Worm (Caenorhabditis elegans) whole organism, L4 larva: Measurements from ENCODE around the gene let-99.

Experiments
- F10B5.3 ChIP-seq: sonication (generic microtip); optimal IDR thresholded peaks from 2 replicates; lab custom pipeline; 2016; ENCODE audit warnings: mild to moderate bottlenecking, missing genetic modification characterization, missing compliant biosample characterization
- F26F4.8 ChIP-seq: fragments of 200-800 bp; sonication (Bioruptor generic); conservative IDR thresholded peaks from 2 replicates; pipeline ENCODE4 v1.3.6; 2022; ENCODE audit warnings: missing genetic modification characterization, missing compliant biosample characterization
- F37D6.2 ChIP-seq: sonication (generic microtip); optimal IDR thresholded peaks from 2 replicates; lab custom pipeline; 2016; ENCODE audit warnings: mild to moderate bottlenecking, missing genetic modification characterization, missing compliant biosample characterization
- Y5F2A.4 ChIP-seq: fragments of 200-800 bp; sonication (Bioruptor generic); optimal IDR thresholded peaks from 2 replicates; lab custom pipeline; 2018; ENCODE audit warnings: mild to moderate bottlenecking, missing genetic modification characterization, missing compliant biosample characterization
- ZK337.2 ChIP-seq: fragments of 200-800 bp; sonication (Bioruptor generic); IDR thresholded peaks from 2 replicates; pipeline ENCODE4 v1.3.6; 2022; ENCODE audit warnings: missing genetic modification reagents, missing genetic modification characterization, missing compliant biosample characterization
- aha-1 ChIP-seq: fragments of 150-350 bp; peaks from one replicate; lab custom pipeline; 2014; ENCODE audit warnings: missing biosample characterization, missing genetic modification characterization
- aly-2 ChIP-seq: sonication (generic microtip); optimal IDR thresholded peaks from 2 replicates; lab custom pipeline; 2018; ENCODE audit warnings: missing biosample characterization, missing genetic modification characterization
- ces-1 ChIP-seq: fragments of 150-350 bp; sonication (generic microtip); optimal IDR thresholded peaks from 4 replicates; lab custom pipeline; 2014; ENCODE audit warnings: missing biosample characterization, missing genetic modification reagents, missing genetic modification characterization
- cey-2 ChIP-seq: sonication (generic microtip); optimal IDR thresholded peaks from 3 replicates; lab custom pipeline; 2017; ENCODE audit warnings: missing genetic modification characterization, mild to moderate bottlenecking, missing compliant biosample characterization, antibody characterized with exemption, borderline replicate concordance; ENCODE audit not compliant: insufficient read depth
- dmd-6 ChIP-seq: fragments of 200-800 bp; sonication (Bioruptor generic); IDR thresholded peaks from 2 replicates; pipeline ENCODE4 v1.3.6; 2022; ENCODE audit warnings: missing genetic modification reagents, missing genetic modification characterization, missing compliant biosample characterization
- egl-27 ChIP-seq: sonication (generic microtip); optimal IDR thresholded peaks from 3 replicates; lab custom pipeline; 2017; ENCODE audit warnings: missing biosample characterization, missing genetic modification reagents, missing genetic modification characterization
- fos-1 ChIP-seq: fragments of 150-350 bp; optimal IDR thresholded peaks from 2 replicates; lab custom pipeline; 2014; ENCODE audit warnings: missing biosample characterization, missing genetic modification characterization
- hif-1 ChIP-seq, 2 experiments: sonication (generic microtip); optimal IDR thresholded peaks; 2 replicates each; lab custom pipeline; 2016 to 2017; ENCODE audit warnings: missing compliant biosample characterization in 2 of 2, missing genetic modification characterization in 2 of 2, missing genetic modification reagents in 2 of 2, missing genotype in 2 of 2, mild to moderate bottlenecking in 1 of 2
- hmg-1.1 ChIP-seq: fragments of 200-800 bp; sonication (Bioruptor generic); IDR thresholded peaks from 2 replicates; pipeline ENCODE4 v1.3.6; 2022; ENCODE audit warnings: missing genetic modification reagents, missing genetic modification characterization, missing compliant biosample characterization
- lim-7 ChIP-seq: fragments of 200-800 bp; sonication (Bioruptor generic); IDR thresholded peaks from 2 replicates; pipeline ENCODE4 v1.3.6; 2022; ENCODE audit warnings: missing genetic modification characterization, missing compliant biosample characterization
- lin-39 ChIP-seq: fragments of 150-350 bp; optimal IDR thresholded peaks from 2 replicates; lab custom pipeline; 2014; ENCODE audit warnings: missing biosample characterization, missing genetic modification reagents, missing genetic modification characterization
- lir-3 ChIP-seq: sonication (generic microtip); optimal IDR thresholded peaks from 2 replicates; lab custom pipeline; 2016; ENCODE audit warnings: mild to moderate bottlenecking, missing genetic modification characterization, missing compliant biosample characterization
- nhr-237 ChIP-seq: sonication (generic microtip); optimal IDR thresholded peaks from 2 replicates; lab custom pipeline; 2017; ENCODE audit warnings: missing biosample characterization, missing genetic modification characterization
- nhr-28 ChIP-seq: fragments of 150-350 bp; optimal IDR thresholded peaks from 2 replicates; lab custom pipeline; 2014; ENCODE audit warnings: missing biosample characterization, missing genetic modification characterization
- nhr-42 ChIP-seq: fragments of 200-800 bp; sonication (Bioruptor generic); IDR thresholded peaks from 2 replicates; pipeline ENCODE4 v1.3.6; 2022; ENCODE audit warnings: missing genetic modification characterization, missing compliant biosample characterization
- nhr-77 ChIP-seq: fragments of 150-350 bp; optimal IDR thresholded peaks from 2 replicates; lab custom pipeline; 2014; ENCODE audit warnings: missing biosample characterization, missing genetic modification characterization
- pqm-1 ChIP-seq: sonication (generic microtip); optimal IDR thresholded peaks from 2 replicates; lab custom pipeline; 2017; ENCODE audit warnings: missing biosample characterization, missing genetic modification characterization
- rbr-2 ChIP-seq: sonication (generic microtip); optimal IDR thresholded peaks from 2 replicates; lab custom pipeline; 2016; ENCODE audit warnings: missing genotype, missing genetic modification characterization, missing compliant biosample characterization
- sdz-12 ChIP-seq: fragments of 200-800 bp; sonication (Bioruptor generic); optimal IDR thresholded peaks from 2 replicates; lab custom pipeline; 2018; ENCODE audit warnings: mild to moderate bottlenecking, missing genetic modification characterization, missing compliant biosample characterization
- set-16 ChIP-seq: fragments of 200-800 bp; sonication (Bioruptor generic); IDR thresholded peaks from 2 replicates; pipeline ENCODE4 v1.3.6; 2022; ENCODE audit warnings: missing genetic modification reagents, missing genetic modification characterization, missing compliant biosample characterization
- snpc-1.2 ChIP-seq: fragments of 200-800 bp; sonication (Bioruptor generic); IDR thresholded peaks from 2 replicates; pipeline ENCODE4 v1.3.6; 2022; ENCODE audit warnings: missing genetic modification reagents, missing genetic modification characterization, missing compliant biosample characterization
- spr-1 ChIP-seq: sonication (generic microtip); optimal IDR thresholded peaks from 2 replicates; lab custom pipeline; 2016; ENCODE audit warnings: mild to moderate bottlenecking, missing genetic modification characterization, missing compliant biosample characterization
- tag-97 ChIP-seq: fragments of 200-800 bp; sonication (Bioruptor generic); IDR thresholded peaks from 2 replicates; pipeline ENCODE4 v1.3.6; 2022; ENCODE audit warnings: missing genetic modification characterization, missing compliant biosample characterization
- tra-1 ChIP-seq: fragments of 200-800 bp; sonication (Bioruptor generic); IDR thresholded peaks from 2 replicates; pipeline ENCODE4 v1.3.6; 2022; ENCODE audit warnings: missing genetic modification reagents, missing genetic modification characterization, missing compliant biosample characterization
- unc-39 ChIP-seq: sonication (generic microtip); optimal IDR thresholded peaks from 2 replicates; lab custom pipeline; 2017; ENCODE audit warnings: missing biosample characterization, missing genetic modification characterization
- unc-62 ChIP-seq, 3 experiments: fragments of 150-350 bp in 1 of 3; sonication (generic microtip); optimal IDR thresholded peaks in 2 of 3; peaks in 1 of 3; 1 replicate in 1 of 3; 2 replicates in 2 of 3; lab custom pipeline; 2014 to 2017; ENCODE audit warnings: missing biosample characterization in 3 of 3, missing genetic modification characterization in 3 of 3, missing genetic modification reagents in 3 of 3, missing genotype in 1 of 3
- zip-11 ChIP-seq: fragments of 200-800 bp; sonication (Bioruptor generic); IDR thresholded peaks from 2 replicates; pipeline ENCODE4 v1.3.6; 2022; ENCODE audit warnings: missing genetic modification characterization, missing compliant biosample characterization
- ztf-11 ChIP-seq: fragments of 150-350 bp; optimal IDR thresholded peaks from 2 replicates; lab custom pipeline; 2014; ENCODE audit warnings: missing biosample characterization, missing genetic modification characterization
- ztf-7 ChIP-seq: fragments of 150-350 bp; optimal IDR thresholded peaks from 2 replicates; lab custom pipeline; 2014; ENCODE audit warnings: missing biosample characterization, missing genetic modification characterization

let-99 gene

ce11 chrIV:12527217-12527616, 40.4 kb upstream of the let-99 start, which contains the start of gene F53B2.8 (continued):
- TF ChIP-seq ztf-7 (tag; lab: Kevin White, UChicago) (peak; percentile 53), nhr-237 (no peak), ztf-11 (tag; lab: Kevin White, UChicago) (no peak), F10B5.3 (tag; lab: Kevin White, UChicago) (no peak), lin-39 (tag; lab: Kevin White, UChicago) (no peak), egl-27 (no peak), Y5F2A.4 (GFP tag; lab: Kevin White, UChicago) (no peak), F37D6.2 (tag; lab: Kevin White, UChicago) (no peak)
- TF ChIP-seq, all 104 proteins: peak for 22

- no peak for TF ChIP-seq tra-1 (GFP tag; lab: Robert Waterston, UW)
- no peak for TF ChIP-seq snpc-1.2 (GFP tag; lab: Robert Waterston, UW)
These were observed 36.6 kb upstream of the let-99 start, which contains the start of gene F53B2.5 for ce11 chrIV:12531047-12531446. TSS of gene F53B2.5 (minus strand) at chrIV:12531147.

- TF ChIP-seq lim-7 (no peak), aha-1 (tag; lab: Kevin White, UChicago) (peak; percentile 21)
- TF ChIP-seq, all 104 proteins: peak for 1
These were observed 36.2 kb upstream of the let-99 start for ce11 chrIV:12531464-12531863.

ce11 chrIV:12536358-12536757, 31.3 kb upstream of the let-99 start:
- no peak for TF ChIP-seq rbr-2 (tag; lab: Kevin White, UChicago)
- no peak for TF ChIP-seq F26F4.8
- no peak for TF ChIP-seq cey-2 (tag; lab: Kevin White, UChicago)
- TF ChIP-seq tra-1 (GFP tag; lab: Robert Waterston, UW), result no peak
- TF ChIP-seq ces-1, result no peak
- TF ChIP-seq zip-11 (GFP tag; lab: Robert Waterston, UW), result no peak
- TF ChIP-seq set-16 (GFP tag; lab: Robert Waterston, UW), result no peak
- TF ChIP-seq lir-3, result no peak
- no peak for TF ChIP-seq pqm-1 (tag; lab: Kevin White, UChicago)
- TF ChIP-seq tag-97, result no peak
- TF ChIP-seq hmg-1.1, result no peak
- no peak for TF ChIP-seq lim-7
- TF ChIP-seq spr-1, result no peak
- TF ChIP-seq nhr-42, result no peak

- TF ChIP-seq aha-1 (tag; lab: Kevin White, UChicago) (peak; percentile 67), set-16 (GFP tag; lab: Robert Waterston, UW) (no peak), unc-62 (GFP tag; optimal IDR thresholded peaks at IDR 0.05 in 1 of 2; lab: Kevin White, UChicago) (peak in 1 of 2 experiments; percentile 57), unc-62 (tag; optimal IDR thresholded peaks at IDR 0.05; lab: Kevin White, UChicago) (no peak), nhr-28 (tag; lab: Kevin White, UChicago) (no peak)
These were observed 29.9 kb upstream of the let-99 start for ce11 chrIV:12537694-12538093.

- TF ChIP-seq aly-2 (no peak), fos-1 (tag; lab: Kevin White, UChicago) (no peak), dmd-6 (GFP tag; lab: Robert Waterston, UW) (no peak)
These were observed 27.4 kb upstream of the let-99 start for ce11 chrIV:12540242-12540641.

ce11 chrIV:12542011-12542410, 25.6 kb upstream of the let-99 start, which contains the start of gene ham-1:
TSS of gene ham-1 (plus strand) at chrIV:12542183.
- TF ChIP-seq nhr-77 (tag; lab: Kevin White, UChicago), result no peak
- TF ChIP-seq tra-1 (GFP tag; lab: Robert Waterston, UW), result no peak
- no peak for TF ChIP-seq ZK337.2 (GFP tag; lab: Robert Waterston, UW)
- TF ChIP-seq unc-39 (tag; lab: Kevin White, UChicago), result no peak
- TF ChIP-seq sdz-12 (GFP tag; lab: Kevin White, UChicago), result no peak
- no peak for TF ChIP-seq cey-2 (tag; lab: Kevin White, UChicago)
- TF ChIP-seq unc-62 (GFP tag; optimal IDR thresholded peaks at IDR 0.05 in 1 of 2; lab: Kevin White, UChicago), result peak in 1 of 2 experiments; percentile 90
- TF ChIP-seq unc-62 (tag; optimal IDR thresholded peaks at IDR 0.05; lab: Kevin White, UChicago), result no peak
- no peak for TF ChIP-seq hif-1 (tag; optimal IDR thresholded peaks at IDR 0.05; lab: Kevin White, UChicago)
